Fruit fly (Drosophila melanogaster) whole organism, pupa: Measurements from ENCODE around the gene CG14331.

Experiments
- CG10348 ChIP-seq: fragments of 200-800 bp; sonication (Bioruptor generic); IDR thresholded peaks from 2 replicates; pipeline ENCODE4 v1.3.6; 2022; ENCODE audit warnings: missing biosample characterization, missing genetic modification characterization
- CG12605 ChIP-seq: fragments of 200-800 bp; sonication (Bioruptor generic); IDR thresholded peaks from 2 replicates; pipeline ENCODE4 v1.3.6; 2022; ENCODE audit warnings: missing biosample characterization, missing genetic modification characterization
- CG13204 ChIP-seq: fragments of 200-800 bp; sonication (Bioruptor generic); optimal IDR thresholded peaks from 2 replicates; lab custom pipeline; 2018; ENCODE audit warnings: missing biosample characterization, mild to moderate bottlenecking, missing genetic modification characterization, moderate library complexity
- CG14655 ChIP-seq: fragments of 200-800 bp; sonication (Bioruptor generic); optimal IDR thresholded peaks from 3 replicates; lab custom pipeline; 2017; ENCODE audit warnings: mild to moderate bottlenecking, missing biosample characterization, missing genetic modification reagents, missing genetic modification characterization
- CG15710 ChIP-seq: fragments of 200-800 bp; sonication (Bioruptor generic); optimal IDR thresholded peaks from 2 replicates; lab custom pipeline; 2018; ENCODE audit warnings: missing biosample characterization, mild to moderate bottlenecking, missing genetic modification characterization, moderate library complexity
- CG17806 ChIP-seq: fragments of 200-800 bp; sonication (Bioruptor generic); optimal IDR thresholded peaks from 2 replicates; lab custom pipeline; 2018; ENCODE audit warnings: missing biosample characterization, mild to moderate bottlenecking, missing genetic modification characterization, moderate library complexity
- CG32121 ChIP-seq: fragments of 200-800 bp; sonication (Bioruptor generic); IDR thresholded peaks from 2 replicates; pipeline ENCODE4 v1.3.6; 2022; ENCODE audit warnings: missing biosample characterization, missing genetic modification characterization
- CG34367 ChIP-seq: fragments of 200-800 bp; sonication (Bioruptor generic); optimal IDR thresholded peaks from 2 replicates; lab custom pipeline; 2018; ENCODE audit warnings: missing biosample characterization, mild to moderate bottlenecking, missing genetic modification characterization
- CG4496 ChIP-seq: fragments of 200-800 bp; sonication (Bioruptor generic); IDR thresholded peaks from 3 replicates; pipeline ENCODE4 v1.3.6; 2022; ENCODE audit warnings: missing biosample characterization, missing genetic modification characterization
- CG8159 ChIP-seq: fragments of 200-800 bp; sonication (Bioruptor generic); optimal IDR thresholded peaks from 3 replicates; lab custom pipeline; 2018; ENCODE audit warnings: missing biosample characterization, mild to moderate bottlenecking, missing genetic modification characterization, moderate library complexity
- CG8301 ChIP-seq: fragments of 200-800 bp; sonication (Bioruptor generic); optimal IDR thresholded peaks from 2 replicates; lab custom pipeline; 2018; ENCODE audit warnings: missing biosample characterization, mild to moderate bottlenecking, missing genetic modification characterization
- CG9948 ChIP-seq: fragments of 200-800 bp; sonication (Bioruptor generic); optimal IDR thresholded peaks from 2 replicates; lab custom pipeline; 2018; ENCODE audit warnings: missing biosample characterization, mild to moderate bottlenecking, missing genetic modification characterization, moderate library complexity
- D1 ChIP-seq: fragments of 200-800 bp; sonication (Bioruptor generic); optimal IDR thresholded peaks from 2 replicates; lab custom pipeline; 2018; ENCODE audit warnings: missing biosample characterization, mild to moderate bottlenecking, missing genetic modification characterization, moderate library complexity
- EcR ChIP-seq: fragments of 200-800 bp; sonication (Bioruptor generic); optimal IDR thresholded peaks from 3 replicates; lab custom pipeline; 2019; ENCODE audit warnings: missing biosample characterization, missing genetic modification characterization, mild to moderate bottlenecking, moderate library complexity, missing genetic modification reagents
- Ets98B ChIP-seq: fragments of 200-800 bp; sonication (Bioruptor generic); IDR thresholded peaks from 2 replicates; pipeline ENCODE4 v1.3.6; 2022; ENCODE audit warnings: missing biosample characterization, missing genetic modification characterization
- Pif1A ChIP-seq: fragments of 200-800 bp; sonication (Bioruptor generic); optimal IDR thresholded peaks from 3 replicates; lab custom pipeline; 2016; ENCODE audit warnings: missing biosample characterization, missing genetic modification characterization
- Pif1B ChIP-seq: fragments of 200-800 bp; sonication (Bioruptor generic); optimal IDR thresholded peaks from 3 replicates; lab custom pipeline; 2016; ENCODE audit warnings: missing biosample characterization, missing genetic modification characterization
- Snoo ChIP-seq: fragments of 200-800 bp; sonication (Bioruptor generic); optimal IDR thresholded peaks from 3 replicates; lab custom pipeline; 2017; ENCODE audit warnings: missing biosample characterization, mild to moderate bottlenecking, missing genetic modification characterization, inconsistent platforms
- fd96Ca ChIP-seq: fragments of 200-800 bp; sonication (Bioruptor generic); IDR thresholded peaks from 3 replicates; pipeline ENCODE4 v1.3.6; 2022; ENCODE audit warnings: missing biosample characterization, missing genetic modification characterization
- gl ChIP-seq: fragments of 200-800 bp; sonication (Bioruptor generic); optimal IDR thresholded peaks from 2 replicates; lab custom pipeline; 2018; ENCODE audit warnings: missing biosample characterization, mild to moderate bottlenecking, missing genetic modification characterization
- rn ChIP-seq: fragments of 200-800 bp; sonication (Bioruptor generic); IDR thresholded peaks from 2 replicates; pipeline ENCODE4 v1.3.6; 2022; ENCODE audit warnings: missing biosample characterization, missing genetic modification characterization

The CG14331 gene

DNA sequence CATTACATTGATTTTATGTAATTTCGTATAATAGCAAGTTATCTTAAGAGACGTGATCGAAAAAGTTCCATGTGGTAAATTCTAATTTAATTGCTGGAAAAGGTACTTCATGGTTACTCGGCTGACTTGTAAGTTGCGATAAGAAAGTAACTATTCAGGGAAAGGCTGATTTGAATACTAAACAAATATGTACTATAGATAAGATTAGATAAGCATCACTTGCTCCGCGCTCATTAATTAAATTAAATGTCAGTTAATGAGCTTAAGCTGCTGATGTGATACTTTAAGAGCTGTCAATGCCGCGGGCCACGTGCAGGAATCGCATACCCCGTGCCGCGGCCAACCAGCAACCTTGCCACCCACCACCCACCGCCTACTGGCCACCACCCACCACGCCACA, 40.4 kb downstream of the CG14331 start:
- TF ChIP-seq D1 (tag; lab: Kevin White, UChicago): no peak
- TF ChIP-seq CG8159 (tag; lab: Kevin White, UChicago): no peak
- TF ChIP-seq rn: no peak
- no peak for TF ChIP-seq Pif1B
- no peak for TF ChIP-seq gl (tag; lab: Kevin White, UChicago)
- no peak for TF ChIP-seq CG17806 (tag; lab: Kevin White, UChicago)
- no peak for TF ChIP-seq fd96Ca (GFP tag; lab: Robert Waterston, UW)
- no peak for TF ChIP-seq CG32121 (GFP tag; lab: Robert Waterston, UW)
- no peak for TF ChIP-seq CG4496 (GFP tag; lab: Robert Waterston, UW)
- no peak for TF ChIP-seq CG12605 (GFP tag; lab: Robert Waterston, UW)
- no peak for TF ChIP-seq CG34367 (tag; lab: Kevin White, UChicago)
- no peak for TF ChIP-seq Pif1A (GFP tag; lab: Kevin White, UChicago)
- no peak for TF ChIP-seq CG15710 (tag; lab: Kevin White, UChicago)
- TF ChIP-seq Ets98B (GFP tag; lab: Robert Waterston, UW): no peak
- TF ChIP-seq EcR: no peak
- TF ChIP-seq, all 21 proteins: peak for 0

DNA sequence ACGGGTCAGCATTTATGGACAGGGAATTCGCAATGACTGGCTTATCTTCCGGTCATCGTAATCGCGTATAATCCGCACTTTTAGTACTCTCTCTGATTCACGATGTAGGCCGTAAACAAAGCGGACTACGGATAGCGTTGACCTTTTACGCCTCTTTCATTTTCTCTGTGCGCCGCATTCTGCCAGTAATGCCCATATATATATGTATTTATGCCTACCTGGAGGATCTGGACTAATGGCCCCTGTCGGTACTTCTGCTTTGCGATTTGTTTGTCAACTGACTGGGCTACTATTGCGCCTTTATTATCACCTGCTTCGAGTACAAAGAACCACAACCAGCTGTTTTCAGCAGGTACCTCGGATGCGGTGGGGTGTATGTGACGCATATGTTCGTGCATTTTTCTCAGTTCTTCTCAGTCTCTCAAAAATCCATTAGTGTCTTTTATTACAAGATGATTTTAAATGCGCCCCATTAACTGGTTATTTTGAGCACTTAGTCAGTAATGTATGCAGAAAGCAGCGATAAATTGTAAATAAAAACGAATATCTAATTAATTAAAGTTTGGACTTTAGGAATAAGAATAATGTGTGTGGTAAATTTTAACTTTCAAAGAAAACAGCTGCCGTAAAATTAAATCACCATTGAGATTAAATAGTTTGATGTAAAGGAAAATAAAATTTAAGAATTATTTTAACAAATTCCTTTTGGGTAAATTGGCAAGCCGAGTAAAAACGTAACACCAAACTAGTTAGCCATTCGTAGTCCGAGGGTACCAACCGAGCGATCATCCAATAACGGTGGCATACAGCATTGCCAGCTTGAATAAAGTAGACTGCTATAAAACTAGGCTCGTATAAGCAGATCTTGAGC, 46.0 kb downstream of the CG14331 start, which contains the start of gene CREG:
Gene CREG, minus strand, starts transcription at position 323 of the 871 bp plus-strand sequence.
- TF ChIP-seq EcR: peak; percentile 85
- TF ChIP-seq Pif1A (GFP tag; lab: Kevin White, UChicago): peak; percentile 32
- peak; percentile 41 for TF ChIP-seq CG8159 (tag; lab: Kevin White, UChicago)
- TF ChIP-seq CG34367 (tag; lab: Kevin White, UChicago): no peak
- TF ChIP-seq CG8301 (tag; lab: Kevin White, UChicago): peak; percentile 38
- no peak for TF ChIP-seq gl (tag; lab: Kevin White, UChicago)
- peak; percentile 23 for TF ChIP-seq CG15710 (tag; lab: Kevin White, UChicago)
- peak; percentile 18 for TF ChIP-seq Pif1B
- TF ChIP-seq rn: no peak
- no peak for TF ChIP-seq CG32121 (GFP tag; lab: Robert Waterston, UW)
- peak; percentile 46 for TF ChIP-seq Snoo (tag; lab: Kevin White, UChicago)
- 0 out of 2 replicates have a peak, but pooled peaks have one; percentile 7 for TF ChIP-seq CG12605 (GFP tag; lab: Robert Waterston, UW)
- no peak for TF ChIP-seq fd96Ca (GFP tag; lab: Robert Waterston, UW)
- TF ChIP-seq CG10348 (GFP tag; lab: Robert Waterston, UW): no peak
- TF ChIP-seq CG4496 (GFP tag; lab: Robert Waterston, UW): no peak
- peak; percentile 24 for TF ChIP-seq D1 (tag; lab: Kevin White, UChicago)
- 0 out of 2 replicates have a peak, but pooled peaks have one; percentile 24 for TF ChIP-seq Ets98B (GFP tag; lab: Robert Waterston, UW)
- TF ChIP-seq CG9948 (tag; lab: Kevin White, UChicago): peak; percentile 11
- no peak for TF ChIP-seq CG13204 (GFP tag; lab: Kevin White, UChicago)
- no peak for TF ChIP-seq CG17806 (tag; lab: Kevin White, UChicago)
- peak; percentile 53 for TF ChIP-seq CG14655 (GFP tag; lab: Kevin White, UChicago)

DNA sequence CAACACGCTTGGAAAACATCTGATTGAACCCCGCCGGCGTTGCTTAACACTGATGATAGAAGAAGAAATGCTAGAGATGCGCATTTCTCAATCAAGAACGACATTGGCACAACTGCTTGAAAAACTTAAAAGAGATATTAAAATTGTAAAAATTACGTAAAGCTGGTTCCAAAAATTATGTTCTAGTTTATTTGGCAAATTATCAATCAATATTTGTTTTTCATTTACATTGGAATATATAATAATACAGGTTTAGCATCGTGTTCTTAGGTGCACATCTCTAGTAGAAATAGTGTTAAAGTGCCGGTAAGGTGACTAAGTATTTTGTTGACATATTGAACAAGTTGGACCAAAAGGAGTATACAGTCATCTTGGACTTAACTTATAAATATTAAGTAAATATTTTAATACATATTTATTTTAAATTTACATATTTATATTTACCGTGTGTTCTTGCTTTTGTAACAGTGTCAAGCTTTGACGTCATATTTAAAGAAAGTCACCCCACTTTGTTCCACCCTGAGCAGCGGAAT, 49.1 kb downstream of the CG14331 start, which contains the start of the genes Brf and sds22:
Gene Brf, minus strand, starts transcription at position 25 of the 533 bp plus-strand sequence.
Gene sds22, plus strand, starts transcription at position 282 of the 533 bp plus-strand sequence.
- TF ChIP-seq CG32121 (GFP tag; lab: Robert Waterston, UW): peak; percentile 89
- peak; percentile 95 for TF ChIP-seq CG8159 (tag; lab: Kevin White, UChicago)
- peak; percentile 88 for TF ChIP-seq CG8301 (tag; lab: Kevin White, UChicago)
- peak; percentile 91 for TF ChIP-seq CG34367 (tag; lab: Kevin White, UChicago)
- peak; percentile 62 for TF ChIP-seq CG10348 (GFP tag; lab: Robert Waterston, UW)
- peak; percentile 77 for TF ChIP-seq fd96Ca (GFP tag; lab: Robert Waterston, UW)
- TF ChIP-seq CG4496 (GFP tag; lab: Robert Waterston, UW): peak; percentile 93
- TF ChIP-seq Pif1A (GFP tag; lab: Kevin White, UChicago): peak; percentile 92
- peak; percentile 91 for TF ChIP-seq Pif1B
- peak; percentile 2 for TF ChIP-seq EcR
- peak; percentile 55 for TF ChIP-seq CG13204 (GFP tag; lab: Kevin White, UChicago)
- peak; percentile 75 for TF ChIP-seq gl (tag; lab: Kevin White, UChicago)
- peak; percentile 91 for TF ChIP-seq CG9948 (tag; lab: Kevin White, UChicago)
- TF ChIP-seq rn: peak; percentile 86; the same call in 1 of the 2 replicates
- TF ChIP-seq Ets98B (GFP tag; lab: Robert Waterston, UW): peak; percentile 91
- TF ChIP-seq Snoo (tag; lab: Kevin White, UChicago): peak; percentile 89
- TF ChIP-seq CG15710 (tag; lab: Kevin White, UChicago): peak; percentile 94
- TF ChIP-seq CG12605 (GFP tag; lab: Robert Waterston, UW): peak; percentile 76; the same call in 1 of the 2 replicates
- TF ChIP-seq CG17806 (tag; lab: Kevin White, UChicago): peak; percentile 94
- peak; percentile 93 for TF ChIP-seq CG14655 (GFP tag; lab: Kevin White, UChicago)
- peak; percentile 88 for TF ChIP-seq D1 (tag; lab: Kevin White, UChicago)
